Worm (Caenorhabditis elegans): Measurements from ENCODE around the gene ZC132.9.

ZC132.9 gene

DNA sequence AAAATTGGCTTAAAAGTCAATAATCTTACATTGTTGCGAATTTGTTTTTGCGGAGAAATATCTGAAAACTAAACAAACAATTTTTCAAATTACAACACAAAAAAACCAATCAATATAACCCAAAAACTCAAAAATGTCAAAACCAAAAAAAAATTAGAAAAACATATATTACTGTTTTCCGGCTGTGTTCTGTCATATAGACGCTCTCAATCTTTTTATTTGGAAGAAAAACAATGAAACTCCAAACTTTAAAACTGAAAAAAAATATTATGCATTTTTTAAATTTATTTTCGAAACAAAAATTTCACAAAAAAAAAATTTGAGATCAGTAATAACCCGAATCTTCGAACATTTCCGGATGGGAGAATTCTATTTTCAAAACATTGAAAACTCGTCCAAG, 2.9 kb upstream of the ZC132.9 start, which contains the start of gene R02D1.2:
R02D1.2 (minus strand) TSS at position 101 of the 400 bp plus-strand sequence.
- TF ChIP-seq elt-4 (tag; optimal IDR thresholded peaks at IDR 0.05) (no peak), ceh-2 (tag; optimal IDR thresholded peaks at IDR 0.05) (no peak), madf-2 (tag; optimal IDR thresholded peaks at IDR 0.05) (no peak), rnt-1 (tag; optimal IDR thresholded peaks at IDR 0.05) (no peak), F13H6.1 (tag; optimal IDR thresholded peaks at IDR 0.05) (no peak), mec-3 (tag; optimal IDR thresholded peaks at IDR 0.05; ENCODE audit: borderline replicate concordance) (no peak), pag-3 (tag; optimal IDR thresholded peaks at IDR 0.05; ENCODE audit: borderline replicate concordance) (no peak), C38D4.7 (GFP tag; optimal IDR thresholded peaks at IDR 0.05) (no peak), npax-4 (tag; optimal IDR thresholded peaks at IDR 0.05) (no peak)

DNA sequence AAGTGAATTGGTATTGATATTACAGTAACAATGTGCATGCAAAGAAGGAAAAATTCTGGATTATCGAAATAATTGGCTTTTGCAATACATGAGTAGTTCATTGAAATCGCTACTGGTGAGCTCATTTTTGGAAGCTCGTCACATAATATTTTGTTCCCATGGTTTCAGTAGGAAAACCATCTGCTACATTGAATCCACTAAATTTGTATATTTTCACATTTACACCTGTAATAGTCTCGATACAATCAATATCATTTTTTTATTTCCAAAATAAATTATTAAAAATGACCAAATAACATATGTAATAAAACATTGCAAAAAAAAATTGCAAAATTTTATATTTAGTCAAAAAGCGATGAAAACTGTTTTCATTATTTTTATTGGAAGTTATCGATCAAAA, 4.7 kb downstream of the ZC132.9 start, which contains the start of gene srh-192:
srh-192 (minus strand) TSS at position 101 of the 400 bp plus-strand sequence.
- TF ChIP-seq F13H6.1 (tag; optimal IDR thresholded peaks at IDR 0.05) (no peak), che-1 (tag; optimal IDR thresholded peaks at IDR 0.05) (no peak), C38D4.7 (GFP tag; optimal IDR thresholded peaks at IDR 0.05) (no peak), pha-2 (tag; optimal IDR thresholded peaks at IDR 0.05) (no peak)

DNA sequence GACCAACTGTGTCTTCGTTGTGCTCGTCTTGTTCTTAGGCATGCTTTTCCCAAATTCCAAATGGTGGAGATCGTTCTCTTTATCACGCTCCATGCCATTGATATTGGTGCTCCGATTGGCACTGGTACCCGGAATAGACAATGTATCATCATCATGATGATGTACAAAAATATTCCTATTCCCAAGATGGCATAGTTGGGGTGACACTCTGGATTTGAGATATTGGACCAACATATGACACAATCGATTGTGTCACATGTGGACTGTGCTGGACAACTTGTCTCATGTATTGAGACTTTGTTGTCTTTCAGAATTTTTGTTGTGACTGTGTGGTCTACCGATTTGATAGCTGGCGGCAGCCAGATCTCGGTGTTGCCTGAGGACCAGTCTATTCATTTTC, 15.5 kb downstream of the ZC132.9 start:
- TF ChIP-seq pros-1 (tag; optimal IDR thresholded peaks at IDR 0.05), result no peak
- no peak for TF ChIP-seq dve-1 (tag; optimal IDR thresholded peaks at IDR 0.05)
- TF ChIP-seq ceh-2 (tag; optimal IDR thresholded peaks at IDR 0.05), result no peak
- TF ChIP-seq ceh-6 (GFP tag; optimal IDR thresholded peaks at IDR 0.05), result no peak
- no peak for TF ChIP-seq K09A11.1 (tag; optimal IDR thresholded peaks at IDR 0.05; ENCODE audit: insufficient read depth)
- no peak for TF ChIP-seq K02D7.2 (tag; optimal IDR thresholded peaks at IDR 0.05)
- TF ChIP-seq C08G9.2 (tag; optimal IDR thresholded peaks at IDR 0.05), result no peak
- no peak for TF ChIP-seq ceh-18 (tag; optimal IDR thresholded peaks at IDR 0.05)
- no peak for TF ChIP-seq dmd-4 (tag; optimal IDR thresholded peaks at IDR 0.05; ENCODE audit: borderline replicate concordance)
- no peak for TF ChIP-seq pqm-1 (tag; optimal IDR thresholded peaks at IDR 0.05)
- no peak for TF ChIP-seq unc-3 (GFP tag; conservative IDR thresholded peaks at IDR 0.05)
- no peak for TF ChIP-seq unc-3 (tag; optimal IDR thresholded peaks at IDR 0.05)
- TF ChIP-seq lim-6 (tag; optimal IDR thresholded peaks at IDR 0.05), result no peak

DNA sequence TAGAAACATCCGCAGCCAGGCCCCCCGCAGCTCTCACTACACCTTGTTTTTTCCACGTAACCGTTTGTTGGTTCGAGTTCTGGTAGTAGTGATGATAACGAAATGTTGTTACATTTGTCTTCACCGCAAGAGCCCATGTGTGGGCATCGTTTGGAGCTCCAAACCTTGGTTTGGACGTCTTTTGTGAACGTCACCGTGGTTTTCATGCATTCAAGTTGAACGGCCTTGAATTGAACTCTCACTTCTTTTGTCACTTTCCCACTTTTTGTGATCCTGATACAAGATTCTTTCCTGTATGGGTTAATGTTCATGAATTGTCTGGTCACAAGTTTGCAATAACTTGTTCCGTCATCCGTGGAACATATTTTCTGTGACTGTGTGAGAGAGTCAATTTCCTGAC, 16.0 kb downstream of the ZC132.9 start:
- TF ChIP-seq tbx-7 (tag; optimal IDR thresholded peaks at IDR 0.05) (no peak), fkh-6 (tag; optimal IDR thresholded peaks at IDR 0.05) (no peak), ceh-45 (GFP tag; IDR thresholded peaks at IDR 0.05) (no peak), unc-42 (tag; optimal IDR thresholded peaks at IDR 0.05) (no peak), sox-4 (tag; optimal IDR thresholded peaks at IDR 0.05) (no peak), ahr-1 (tag; optimal IDR thresholded peaks at IDR 0.05) (no peak), rnt-1 (tag; optimal IDR thresholded peaks at IDR 0.05) (no peak), pqm-1 (tag; optimal IDR thresholded peaks at IDR 0.05) (no peak), lin-11 (tag; optimal IDR thresholded peaks at IDR 0.05) (no peak), ceh-9 (tag; optimal IDR thresholded peaks at IDR 0.05) (no peak), hlh-8 (tag; optimal IDR thresholded peaks at IDR 0.05) (no peak), ceh-19 (GFP tag; optimal IDR thresholded peaks at IDR 0.05) (no peak), elt-4 (tag; optimal IDR thresholded peaks at IDR 0.05) (no peak), elt-2 (tag; optimal IDR thresholded peaks at IDR 0.05) (no peak), C08G9.2 (tag; optimal IDR thresholded peaks at IDR 0.05) (no peak), pag-3 (tag; optimal IDR thresholded peaks at IDR 0.05; ENCODE audit: borderline replicate concordance) (no peak), mec-3 (tag; optimal IDR thresholded peaks at IDR 0.05; ENCODE audit: borderline replicate concordance) (no peak), ceh-30 (tag; optimal IDR thresholded peaks at IDR 0.05) (no peak)

DNA sequence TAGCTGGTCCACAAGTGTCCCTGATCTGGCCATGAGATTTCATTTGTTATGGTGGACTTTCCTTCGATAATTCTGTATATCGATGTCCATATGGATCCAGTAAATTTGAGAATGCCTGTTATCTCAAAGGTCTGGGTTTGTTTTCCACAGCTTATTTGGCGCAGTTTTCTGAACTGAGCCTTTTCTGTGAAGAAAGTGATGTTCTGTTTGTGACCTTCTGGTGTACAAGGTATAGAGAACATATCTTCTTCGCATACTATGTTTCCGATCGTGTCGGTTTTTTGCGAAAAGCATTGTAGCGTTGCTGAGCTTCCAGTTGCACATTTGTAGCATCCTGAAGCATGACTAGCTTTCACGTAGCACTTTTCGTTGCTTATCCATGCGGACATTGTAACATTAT, 16.9 kb downstream of the ZC132.9 start:
- TF ChIP-seq K02D7.2 (tag; optimal IDR thresholded peaks at IDR 0.05), result no peak
- TF ChIP-seq pat-9 (tag; optimal IDR thresholded peaks at IDR 0.05), result no peak
- no peak for TF ChIP-seq ceh-9 (tag; optimal IDR thresholded peaks at IDR 0.05)

Measured in whole organism, late embryonic.